Worm (Caenorhabditis elegans): Measurements from ENCODE around the gene knl-1.

Gene knl-1

DNA sequence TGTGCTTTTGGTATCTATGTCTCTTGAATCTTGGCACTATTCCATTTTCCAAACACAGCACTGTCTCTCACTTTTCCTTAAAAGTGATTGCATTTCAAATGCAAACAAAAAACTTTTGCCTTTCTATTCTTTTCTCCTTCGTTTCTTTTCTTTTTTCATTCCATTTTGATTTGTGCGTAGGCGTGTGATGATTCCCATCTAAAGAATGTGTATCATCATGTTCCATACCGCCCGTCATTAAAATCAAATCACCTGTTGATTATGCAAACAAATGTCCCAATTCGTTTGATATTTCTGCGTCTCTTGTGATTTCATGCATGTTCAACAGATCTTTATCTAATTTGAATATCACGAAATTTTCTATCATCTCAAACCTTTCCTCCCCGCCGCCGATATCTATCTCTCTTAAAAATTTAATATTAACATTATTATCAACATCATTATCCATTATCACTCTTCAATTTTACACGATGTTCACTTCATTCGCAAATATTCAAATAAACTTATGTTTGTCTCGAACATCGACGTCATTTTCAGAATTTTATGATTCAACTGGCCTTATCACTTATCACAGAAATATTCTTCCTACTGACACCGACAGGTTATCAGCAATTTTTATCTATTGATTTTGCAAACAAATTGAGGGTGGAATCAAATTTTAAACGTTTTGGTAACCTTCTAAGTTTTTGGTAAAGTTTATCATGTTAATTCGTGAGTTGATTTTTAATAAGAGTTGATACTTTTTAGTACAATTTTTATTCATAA lies 41.0 kb downstream of the knl-1 start:
- TF ChIP-seq nhr-80 (tag; optimal IDR thresholded peaks at IDR 0.05) (peak; percentile 60), ceh-100 (GFP tag; IDR thresholded peaks at IDR 0.05) (no peak), dox-1 (GFP tag; IDR thresholded peaks at IDR 0.05) (0 out of 2 replicates have a peak, but pooled peaks have one; percentile 22), F55B11.4 (tag; optimal IDR thresholded peaks at IDR 0.05; ENCODE audit: borderline replicate concordance, insufficient read depth) (no peak), lsy-27 (tag; optimal IDR thresholded peaks at IDR 0.05; ENCODE audit: borderline replicate concordance, insufficient read depth) (no peak), mes-4 (tag; optimal IDR thresholded peaks at IDR 0.05) (no peak)

DNA sequence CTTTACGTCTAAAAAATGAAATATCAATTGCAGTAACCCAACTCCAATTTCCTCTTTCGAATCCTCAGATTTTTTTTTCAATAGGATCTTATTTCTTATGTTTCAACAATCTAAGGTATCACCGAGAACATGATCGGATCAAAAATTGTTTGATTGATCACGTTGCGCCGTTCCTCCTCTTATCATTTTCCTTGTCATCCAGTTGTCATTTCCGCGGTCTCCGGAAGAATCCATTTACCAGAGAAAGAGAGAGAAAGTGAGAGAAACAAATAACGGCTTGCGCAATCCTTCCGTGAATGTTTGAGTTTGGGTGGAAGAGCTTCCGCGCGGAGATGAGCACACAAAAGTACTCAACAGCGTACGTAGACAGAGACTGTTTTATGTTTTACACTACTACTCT lies 42.8 kb downstream of the knl-1 start:
- TF ChIP-seq unc-62 (GFP tag; optimal IDR thresholded peaks at IDR 0.05) (peak; percentile 42), sptf-2 (GFP tag; optimal IDR thresholded peaks at IDR 0.05) (no peak), nhr-80 (tag; optimal IDR thresholded peaks at IDR 0.05) (peak; percentile 68)

DNA sequence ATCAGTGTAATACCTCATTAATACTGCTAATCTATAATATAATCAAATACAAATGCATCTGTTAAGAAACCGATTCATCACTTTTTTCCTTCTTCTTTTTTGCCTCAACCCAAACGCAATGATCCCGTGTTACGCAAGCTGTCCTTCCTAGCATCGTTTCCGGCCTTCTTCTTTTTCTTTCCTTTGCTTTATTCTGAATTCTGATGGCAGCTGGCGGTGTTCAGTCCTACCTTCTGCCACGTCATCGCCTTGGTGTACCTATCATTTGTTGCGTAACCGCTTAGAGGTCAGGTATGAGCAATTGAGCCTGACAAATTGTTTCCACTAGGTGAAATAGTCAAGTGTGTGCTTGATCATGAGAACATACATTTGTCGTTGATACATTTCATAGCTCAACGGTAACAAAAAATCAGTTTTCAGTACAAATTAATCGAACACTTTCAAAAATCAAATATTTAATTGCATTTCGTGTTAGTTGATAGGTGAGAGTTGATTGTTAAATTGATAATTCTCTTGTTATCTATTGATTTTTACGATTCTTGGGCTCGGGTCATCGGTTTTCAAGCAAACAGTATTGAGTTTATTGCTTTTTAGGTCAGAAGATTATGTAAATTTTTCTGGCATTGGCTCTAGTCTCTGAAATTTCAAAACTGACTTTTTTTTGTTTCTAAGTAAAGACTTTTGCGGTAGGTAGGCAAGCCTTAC lies 47.9 kb downstream of the knl-1 start:
- no peak for TF ChIP-seq snpc-3.4 (tag; optimal IDR thresholded peaks at IDR 0.05)
- no peak for TF ChIP-seq ceh-91 (GFP tag; IDR thresholded peaks at IDR 0.05)

DNA sequence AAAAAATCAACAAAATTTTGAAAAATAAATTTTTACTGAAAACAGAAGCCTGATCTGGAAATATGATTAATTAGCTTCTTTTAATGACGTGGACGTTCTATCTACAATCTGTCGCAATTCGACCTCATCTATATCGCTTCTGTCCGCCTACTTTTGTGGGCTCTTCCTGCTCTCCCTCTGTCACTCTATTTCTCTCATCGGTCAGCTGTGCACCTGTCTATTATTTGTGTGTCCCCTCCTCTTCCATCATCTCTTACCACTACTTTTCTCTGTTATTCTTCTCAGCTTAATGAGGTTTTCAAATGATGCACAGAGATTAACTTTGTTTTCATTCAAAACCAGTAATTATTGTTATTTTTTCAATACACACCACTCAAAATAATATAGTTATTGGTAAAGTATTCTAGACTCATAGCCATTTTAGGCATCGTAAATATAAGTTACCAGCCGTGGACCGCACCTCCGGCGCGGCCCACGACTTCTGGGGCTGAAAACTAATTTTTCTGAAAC lies 48.7 kb downstream of the knl-1 start:
- TF ChIP-seq snpc-3.4 (tag; optimal IDR thresholded peaks at IDR 0.05) (no peak), pbrm-1 (GFP tag; IDR thresholded peaks at IDR 0.05) (no peak), nhr-27 (tag; optimal IDR thresholded peaks at IDR 0.05) (no peak), Y53F4B.3 (GFP tag; IDR thresholded peaks at IDR 0.05) (no peak), T26A5.8 (tag; optimal IDR thresholded peaks at IDR 0.05) (no peak), aptf-3 (GFP tag; IDR thresholded peaks at IDR 0.05) (no peak), nhr-90 (tag; optimal IDR thresholded peaks at IDR 0.05) (no peak), madf-8 (GFP tag; conservative IDR thresholded peaks at IDR 0.05) (no peak), unc-62 (GFP tag; optimal IDR thresholded peaks at IDR 0.05) (no peak), mel-28 (tag; optimal IDR thresholded peaks at IDR 0.05; ENCODE audit: borderline replicate concordance) (no peak), ceh-79 (tag; optimal IDR thresholded peaks at IDR 0.05) (no peak), hrde-1 (tag; optimal IDR thresholded peaks at IDR 0.05; ENCODE audit: borderline replicate concordance) (no peak), ztf-3 (GFP tag; optimal IDR thresholded peaks at IDR 0.05) (no peak), Y79H2A.3 (GFP tag; conservative IDR thresholded peaks at IDR 0.05) (no peak), rpc-1 (optimal IDR thresholded peaks at IDR 0.05) (no peak), rpc-1 (tag; optimal IDR thresholded peaks at IDR 0.05) (no peak), pha-4 (tag; optimal IDR thresholded peaks at IDR 0.05) (no peak), zfh-2 (GFP tag; conservative IDR thresholded peaks at IDR 0.05) (no peak), nfya-2 (GFP tag; IDR thresholded peaks at IDR 0.05) (no peak), hlh-12 (tag; optimal IDR thresholded peaks at IDR 0.05) (no peak)

DNA sequence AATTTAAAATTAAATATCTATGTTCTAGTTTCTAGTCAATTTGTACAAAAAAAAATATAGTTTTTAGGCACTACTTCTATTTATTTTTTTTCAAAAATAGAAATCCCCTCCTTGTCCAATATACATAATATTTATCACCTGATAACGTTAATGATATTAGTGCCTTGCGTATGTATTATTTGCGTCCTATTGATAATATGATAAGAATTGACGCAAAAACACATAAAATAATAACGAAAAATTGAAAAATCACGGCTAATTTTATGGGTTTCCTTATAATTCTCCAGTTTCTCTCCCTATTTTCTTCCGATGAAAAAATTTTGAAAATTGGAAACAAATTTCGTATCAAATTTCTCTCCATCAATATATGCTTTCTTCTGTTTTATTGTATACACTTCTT lies 49.3 kb downstream of the knl-1 start:
- no peak for TF ChIP-seq dox-1 (GFP tag; IDR thresholded peaks at IDR 0.05)
- TF ChIP-seq ztf-22 (GFP tag; optimal IDR thresholded peaks at IDR 0.05), result no peak
- no peak for TF ChIP-seq attf-5 (GFP tag; optimal IDR thresholded peaks at IDR 0.05)
- TF ChIP-seq mxl-1 (tag; optimal IDR thresholded peaks at IDR 0.05), result no peak

All from whole organism, young adult.